Worm (Caenorhabditis elegans) whole organism, L4/young adult: ENCODE data around the gene btb-20.

Experiments
- W03F9.2 ChIP-seq: fragments of 150-350 bp; optimal IDR thresholded peaks from 2 replicates; lab custom pipeline; 2014; ENCODE audit warnings: missing biosample characterization, missing genetic modification characterization
- dao-5 ChIP-seq: sonication (generic microtip); optimal IDR thresholded peaks from 2 replicates; lab custom pipeline; 2016; ENCODE audit warnings: missing genotype, missing genetic modification characterization, moderate library complexity, missing compliant biosample characterization
- him-1 ChIP-seq: sonication (generic microtip); optimal IDR thresholded peaks from 2 replicates; lab custom pipeline; 2016; ENCODE audit warnings: missing genotype, missing genetic modification reagents, missing genetic modification characterization, missing compliant biosample characterization

- TF ChIP-seq W03F9.2 (tag; lab: Kevin White, UChicago) (no peak), him-1 (tag; lab: Kevin White, UChicago) (no peak), dao-5 (tag; lab: Kevin White, UChicago) (no peak)
Observed at ce11 chrII:14494464-14494863, 28.9 kb downstream of the btb-20 start.
